Worm (Caenorhabditis elegans): ENCODE results near the gene rap-2.

rap-2 gene

ce11 chrV:15071015-15071810 is 7.3 kb upstream of the rap-2 start, which contains the start of gene unc-76:
Gene unc-76, plus strand, starts transcription at chrV:15071760.
- TF ChIP-seq F10B5.3 (tag; optimal IDR thresholded peaks at IDR 0.05) (no peak), daf-16 (GFP tag; optimal IDR thresholded peaks at IDR 0.05) (peak in 1 of 2 experiments; percentile 23), daf-16 (tag; optimal IDR thresholded peaks at IDR 0.05) (peak; percentile 8), fos-1 (tag; optimal IDR thresholded peaks at IDR 0.05) (no peak), ztf-7 (tag; optimal IDR thresholded peaks at IDR 0.05) (no peak), Y5F2A.4 (GFP tag; optimal IDR thresholded peaks at IDR 0.05) (no peak), egl-43 (GFP tag; IDR thresholded peaks at IDR 0.05) (peak; percentile 38; the same call in 1 of the 2 replicates), nhr-111 (GFP tag; optimal IDR thresholded peaks at IDR 0.05) (no peak), ama-1 (optimal IDR thresholded peaks at IDR 0.05) (no peak), gei-8 (GFP tag; optimal IDR thresholded peaks at IDR 0.05) (no peak), nhr-25 (tag; optimal IDR thresholded peaks at IDR 0.05; ENCODE audit: borderline replicate concordance, insufficient read depth) (no peak), unc-39 (tag; optimal IDR thresholded peaks at IDR 0.05) (no peak), nhr-237 (tag; optimal IDR thresholded peaks at IDR 0.05) (no peak), D1046.2 (GFP tag; IDR thresholded peaks at IDR 0.05) (no peak), dve-1 (tag; optimal IDR thresholded peaks at IDR 0.05; ENCODE audit: insufficient read depth) (peak; percentile 72), lin-1 (GFP tag; IDR thresholded peaks at IDR 0.05) (no peak), lin-29 (GFP tag; IDR thresholded peaks at IDR 0.05) (no peak), mdt-29 (GFP tag; IDR thresholded peaks at IDR 0.05) (no peak), zfp-3 (GFP tag; conservative IDR thresholded peaks at IDR 0.05) (no peak), nhr-41 (GFP tag; IDR thresholded peaks at IDR 0.05) (no peak), nhr-10 (tag; optimal IDR thresholded peaks at IDR 0.05) (no peak), F26F4.8 (GFP tag; conservative IDR thresholded peaks at IDR 0.05) (no peak), Y105C5A.15 (GFP tag; IDR thresholded peaks at IDR 0.05) (no peak), cey-2 (tag; optimal IDR thresholded peaks at IDR 0.05; ENCODE audit: borderline replicate concordance, insufficient read depth) (no peak), tra-1 (GFP tag; IDR thresholded peaks at IDR 0.05) (no peak), snpc-1.2 (GFP tag; IDR thresholded peaks at IDR 0.05) (no peak), F44E2.7 (GFP tag; IDR thresholded peaks at IDR 0.05) (no peak), dmd-6 (GFP tag; IDR thresholded peaks at IDR 0.05) (peak; percentile 38; the same call in 1 of the 2 replicates), nhr-28 (tag; optimal IDR thresholded peaks at IDR 0.05) (peak; percentile 55), php-3 (GFP tag; IDR thresholded peaks at IDR 0.05) (no peak), sdz-12 (GFP tag; optimal IDR thresholded peaks at IDR 0.05) (no peak), madf-5 (GFP tag; IDR thresholded peaks at IDR 0.05) (no peak), rbr-2 (tag; optimal IDR thresholded peaks at IDR 0.05) (peak; percentile 92), aly-2 (tag; optimal IDR thresholded peaks at IDR 0.05) (no peak), spr-1 (tag; optimal IDR thresholded peaks at IDR 0.05) (no peak), nhr-48 (tag; optimal IDR thresholded peaks at IDR 0.05) (no peak), hlh-30 (tag; optimal IDR thresholded peaks at IDR 0.05; ENCODE audit: insufficient read depth) (peak; percentile 48), dpl-1 (GFP tag; optimal IDR thresholded peaks at IDR 0.05) (peak; percentile 27), nhr-76 (tag; optimal IDR thresholded peaks at IDR 0.05) (no peak), nhr-11 (tag; optimal IDR thresholded peaks at IDR 0.05) (peak; percentile 72), ceh-28 (tag; optimal IDR thresholded peaks at IDR 0.05) (no peak), mep-1 (tag; optimal IDR thresholded peaks at IDR 0.05) (peak; percentile 90), nhr-77 (tag; optimal IDR thresholded peaks at IDR 0.05) (no peak), lir-3 (tag; optimal IDR thresholded peaks at IDR 0.05) (no peak), mes-2 (tag; optimal IDR thresholded peaks at IDR 0.05; ENCODE audit: poor library complexity, severe bottlenecking) (peak; percentile 48), ZK337.2 (GFP tag; IDR thresholded peaks at IDR 0.05) (no peak), lin-38 (GFP tag; IDR thresholded peaks at IDR 0.05) (peak; percentile 21; the same call in 1 of the 2 replicates), dmd-8 (GFP tag; IDR thresholded peaks at IDR 0.05) (no peak), saeg-2 (GFP tag; IDR thresholded peaks at IDR 0.05) (no peak), zip-2 (tag; optimal IDR thresholded peaks at IDR 0.05) (no peak), snpc-4 (tag; optimal IDR thresholded peaks at IDR 0.05) (no peak)

All from whole organism, L4 larva.